Worm (Caenorhabditis elegans) whole organism, late embryonic: Measurements from ENCODE around the gene Y6G8.5.

Experiments used
- ceh-14 ChIP-seq: sonication (generic microtip); optimal IDR thresholded peaks from 2 replicates; lab custom pipeline; 2016; ENCODE audit warnings: missing genotype, missing genetic modification characterization, missing compliant biosample characterization
- fkh-6 ChIP-seq: sonication (generic microtip); optimal IDR thresholded peaks from 2 replicates; lab custom pipeline; 2016; ENCODE audit warnings: missing genetic modification characterization, missing compliant biosample characterization
- hlh-30 ChIP-seq: sonication (generic microtip); optimal IDR thresholded peaks from 2 replicates; lab custom pipeline; 2017; ENCODE audit warnings: antibody characterized with exemption, missing genetic modification characterization, missing compliant biosample characterization; ENCODE audit not compliant: insufficient read depth
- madf-2 ChIP-seq: sonication (generic microtip); optimal IDR thresholded peaks from 2 replicates; lab custom pipeline; 2017; ENCODE audit warnings: missing genetic modification characterization, missing compliant biosample characterization
- mec-3 ChIP-seq: sonication (generic microtip); optimal IDR thresholded peaks from 2 replicates; lab custom pipeline; 2016; ENCODE audit warnings: borderline replicate concordance, missing genetic modification characterization, missing compliant biosample characterization
- pag-3 ChIP-seq: sonication (generic microtip); optimal IDR thresholded peaks from 2 replicates; lab custom pipeline; 2016; ENCODE audit warnings: missing compliant biosample characterization, missing genetic modification characterization, borderline replicate concordance
- pha-2 ChIP-seq: sonication (generic microtip); optimal IDR thresholded peaks from 2 replicates; lab custom pipeline; 2017; ENCODE audit warnings: mild to moderate bottlenecking, missing genetic modification characterization, missing compliant biosample characterization
- pqm-1 ChIP-seq: sonication (generic microtip); optimal IDR thresholded peaks from 2 replicates; lab custom pipeline; 2016; ENCODE audit warnings: missing genetic modification characterization, missing compliant biosample characterization

DNA sequence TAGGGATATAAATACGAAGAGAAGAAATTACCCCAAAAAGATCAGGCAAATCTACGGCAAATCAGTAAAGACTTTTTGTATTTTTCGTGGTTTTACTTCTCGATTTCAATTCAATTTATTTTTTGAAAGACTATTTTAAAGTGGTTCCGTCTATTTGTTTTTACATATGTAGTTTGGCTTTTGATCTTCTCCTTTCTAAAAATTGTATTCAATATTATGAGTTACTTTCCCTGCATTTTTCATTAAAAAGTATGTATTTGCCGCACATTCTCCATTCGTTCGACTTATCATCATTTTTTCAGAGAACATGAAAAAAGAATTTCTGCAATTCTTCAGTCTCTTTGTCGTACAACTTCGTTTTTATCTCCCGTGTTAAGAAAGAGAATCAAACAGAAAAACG is 48.7 kb downstream of the Y6G8.5 start, which contains the start of gene C38D9.2:
- TF ChIP-seq hlh-30, result no peak
- TF ChIP-seq fkh-6, result no peak
- no peak for TF ChIP-seq mec-3 (tag; lab: Kevin White, UChicago)
- no peak for TF ChIP-seq pag-3 (tag; lab: Kevin White, UChicago)
- no peak for TF ChIP-seq pqm-1 (tag; lab: Kevin White, UChicago)
- TF ChIP-seq madf-2 (tag; lab: Kevin White, UChicago), result no peak
- no peak for TF ChIP-seq ceh-14 (tag; lab: Kevin White, UChicago)
- no peak for TF ChIP-seq pha-2
